Worm (Caenorhabditis elegans) whole organism, L4/young adult: ENCODE results near the gene M7.12.

ENCODE experiments used
- W03F9.2 ChIP-seq: fragments of 150-350 bp; optimal IDR thresholded peaks from 2 replicates; lab custom pipeline; 2014; ENCODE audit warnings: missing biosample characterization, missing genetic modification characterization
- him-1 ChIP-seq: sonication (generic microtip); optimal IDR thresholded peaks from 2 replicates; lab custom pipeline; 2016; ENCODE audit warnings: missing genotype, missing genetic modification reagents, missing genetic modification characterization, missing compliant biosample characterization

DNA sequence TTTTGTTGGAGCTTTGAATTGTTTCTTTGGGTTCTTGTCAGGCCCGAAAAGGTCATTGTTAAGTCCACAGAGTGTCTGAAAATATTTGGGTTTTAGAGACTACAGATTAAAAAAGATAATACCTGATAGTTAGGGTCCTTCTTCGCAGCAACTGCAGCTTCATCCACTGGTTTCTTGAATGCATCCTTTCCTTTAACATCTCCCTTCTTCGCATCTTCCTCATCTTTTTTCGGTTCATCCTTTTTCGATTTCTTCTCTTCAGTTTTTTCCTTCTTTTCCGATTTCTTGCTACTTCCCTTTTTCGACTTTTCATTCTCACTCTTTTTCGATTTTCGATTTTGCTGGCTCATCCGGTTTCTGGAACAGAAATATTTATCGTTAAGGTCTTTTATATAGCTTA is 5.7 kb upstream of the M7.12 start:
- TF ChIP-seq W03F9.2 (no peak), him-1 (no peak)
